Worm (Caenorhabditis elegans) whole organism, young adult: ENCODE measurements around the gene cysl-3.
A peak's percentile ranks its signal among the peaks of the same experiment; 100 is the strongest.

Experiments used
- B0035.1 ChIP-seq: sonication (generic microtip); optimal IDR thresholded peaks from 2 replicates; lab custom pipeline; 2016; ENCODE audit warnings: missing genetic modification characterization, mild to moderate bottlenecking, missing compliant biosample characterization, missing genotype, missing genetic modification reagents
- C17E4.6 ChIP-seq: fragments of 200-800 bp; sonication (Bioruptor generic); IDR thresholded peaks from 2 replicates; pipeline ENCODE4 v1.3.6; 2022; ENCODE audit warnings: missing genetic modification reagents, missing genetic modification characterization, missing compliant biosample characterization
- F57C9.4 ChIP-seq: sonication (generic microtip); optimal IDR thresholded peaks from 2 replicates; lab custom pipeline; 2017; ENCODE audit warnings: mild to moderate bottlenecking, missing genetic modification characterization, missing compliant biosample characterization
- K12H6.12 ChIP-seq: fragments of 200-800 bp; sonication (Bioruptor generic); optimal IDR thresholded peaks from 2 replicates; lab custom pipeline; 2018; ENCODE audit warnings: mild to moderate bottlenecking, missing genetic modification characterization, missing compliant biosample characterization
- T26A5.8 ChIP-seq: sonication (generic microtip); optimal IDR thresholded peaks from 2 replicates; lab custom pipeline; 2016; ENCODE audit warnings: missing genetic modification characterization, missing compliant biosample characterization
- Y53F4B.3 ChIP-seq: fragments of 200-800 bp; sonication (Bioruptor generic); IDR thresholded peaks from 2 replicates; pipeline ENCODE4 v1.3.6; 2022; ENCODE audit warnings: missing genetic modification reagents, missing genetic modification characterization, missing compliant biosample characterization
- ZK185.1 ChIP-seq: sonication (generic microtip); optimal IDR thresholded peaks from 2 replicates; lab custom pipeline; 2016; ENCODE audit warnings: mild to moderate bottlenecking, missing genetic modification characterization, missing compliant biosample characterization; ENCODE audit not compliant: poor library complexity, severe bottlenecking
- akir-1 ChIP-seq: fragments of 200-800 bp; sonication (Bioruptor generic); optimal IDR thresholded peaks from 2 replicates; lab custom pipeline; 2018; ENCODE audit warnings: mild to moderate bottlenecking, missing genetic modification characterization, moderate library complexity, missing compliant biosample characterization
- atf-7 ChIP-seq: sonication (generic microtip); optimal IDR thresholded peaks from 2 replicates; lab custom pipeline; 2017; ENCODE audit warnings: mild to moderate bottlenecking, missing genetic modification characterization, missing compliant biosample characterization
- athp-1 ChIP-seq: sonication (generic microtip); optimal IDR thresholded peaks from 2 replicates; lab custom pipeline; 2017; ENCODE audit warnings: mild to moderate bottlenecking, missing genetic modification characterization, missing compliant biosample characterization
- attf-3 ChIP-seq: fragments of 200-800 bp; sonication (Bioruptor generic); conservative IDR thresholded peaks from 2 replicates; pipeline ENCODE4 v1.3.6; 2022; ENCODE audit warnings: missing genetic modification reagents, missing genetic modification characterization, missing compliant biosample characterization
- bed-1 ChIP-seq: fragments of 200-800 bp; sonication (Bioruptor generic); IDR thresholded peaks from 2 replicates; pipeline ENCODE4 v1.3.6; 2022; ENCODE audit warnings: missing genetic modification reagents, missing genetic modification characterization, missing compliant biosample characterization
- ceh-40 ChIP-seq: fragments of 200-800 bp; sonication (Bioruptor generic); IDR thresholded peaks from 2 replicates; pipeline ENCODE4 v1.3.6; 2022; ENCODE audit warnings: missing genetic modification characterization, missing compliant biosample characterization
- ceh-79 ChIP-seq: sonication (generic microtip); optimal IDR thresholded peaks from 2 replicates; lab custom pipeline; 2017; ENCODE audit warnings: mild to moderate bottlenecking, missing genetic modification characterization, missing compliant biosample characterization
- chd-7 ChIP-seq: sonication (generic microtip); optimal IDR thresholded peaks from 2 replicates; lab custom pipeline; 2016; ENCODE audit warnings: mild to moderate bottlenecking, missing genetic modification characterization, moderate library complexity, missing compliant biosample characterization
- die-1 ChIP-seq: sonication (generic microtip); optimal IDR thresholded peaks from 2 replicates; lab custom pipeline; 2016; ENCODE audit warnings: missing genotype, mild to moderate bottlenecking, missing genetic modification characterization, missing compliant biosample characterization
- dox-1 ChIP-seq: fragments of 200-800 bp; sonication (Bioruptor generic); IDR thresholded peaks from 2 replicates; pipeline ENCODE4 v1.3.6; 2022; ENCODE audit warnings: missing genetic modification reagents, missing genetic modification characterization, missing compliant biosample characterization
- dpl-1 ChIP-seq: fragments of 150-350 bp; optimal IDR thresholded peaks from 2 replicates; lab custom pipeline; 2014; ENCODE audit warnings: missing biosample characterization, missing genetic modification reagents, missing genetic modification characterization
- efl-1 ChIP-seq: fragments of 150-350 bp; optimal IDR thresholded peaks from 2 replicates; lab custom pipeline; 2014; ENCODE audit warnings: missing biosample characterization, missing genetic modification reagents, missing genetic modification characterization
- egl-18 ChIP-seq: fragments of 200-800 bp; sonication (Bioruptor generic); IDR thresholded peaks from 2 replicates; pipeline ENCODE4 v1.3.6; 2022; ENCODE audit warnings: missing genetic modification reagents, missing genetic modification characterization, missing compliant biosample characterization
- hlh-12 ChIP-seq: sonication (generic microtip); optimal IDR thresholded peaks from 2 replicates; lab custom pipeline; 2016; ENCODE audit warnings: missing genetic modification characterization, missing compliant biosample characterization
- hmg-1.2 ChIP-seq: fragments of 200-800 bp; sonication (Bioruptor generic); IDR thresholded peaks from 2 replicates; pipeline ENCODE4 v1.3.6; 2022; ENCODE audit warnings: missing genetic modification reagents, missing genetic modification characterization, missing compliant biosample characterization
- let-607 ChIP-seq, 2 experiments: fragments of 200-800 bp in 1 of 2; sonication (Bioruptor generic) in 1 of 2; sonication (generic microtip) in 1 of 2; optimal IDR thresholded peaks; 2 replicates each; lab custom pipeline; 2016 to 2018; ENCODE audit warnings: mild to moderate bottlenecking in 2 of 2, missing compliant biosample characterization in 2 of 2, missing genetic modification characterization in 2 of 2, moderate library complexity in 2 of 2, missing genotype in 1 of 2
- lin-35 ChIP-seq, 3 experiments: fragments of 150-350 bp in 2 of 3; sonication (generic microtip) in 1 of 3; optimal IDR thresholded peaks; 2 replicates each; lab custom pipeline; 2014 to 2018; ENCODE audit warnings: missing biosample characterization in 3 of 3, missing genetic modification characterization in 3 of 3, missing genetic modification reagents in 3 of 3
- lin-40 ChIP-seq: sonication (generic microtip); optimal IDR thresholded peaks from 2 replicates; lab custom pipeline; 2016; ENCODE audit warnings: missing genetic modification characterization, mild to moderate bottlenecking, missing compliant biosample characterization, missing genotype, missing genetic modification reagents
- lin-54 ChIP-seq: fragments of 200-800 bp; sonication (Bioruptor generic); optimal IDR thresholded peaks from 2 replicates; lab custom pipeline; 2018; ENCODE audit warnings: mild to moderate bottlenecking, missing genetic modification characterization, missing compliant biosample characterization
- lsl-1 ChIP-seq: fragments of 200-800 bp; sonication (Bioruptor generic); optimal IDR thresholded peaks from 2 replicates; lab custom pipeline; 2018; ENCODE audit warnings: mild to moderate bottlenecking, missing genetic modification characterization, moderate library complexity, missing compliant biosample characterization
- madf-3 ChIP-seq: fragments of 200-800 bp; sonication (Bioruptor generic); IDR thresholded peaks from 2 replicates; pipeline ENCODE4 v1.3.6; 2022; ENCODE audit warnings: missing genetic modification reagents, missing genetic modification characterization, missing compliant biosample characterization
- madf-8 ChIP-seq: fragments of 200-800 bp; sonication (Bioruptor generic); conservative IDR thresholded peaks from 2 replicates; pipeline ENCODE4 v1.3.6; 2022; ENCODE audit warnings: missing genetic modification reagents, missing genetic modification characterization, missing compliant biosample characterization
- nfya-1 ChIP-seq: sonication (generic microtip); optimal IDR thresholded peaks from 2 replicates; lab custom pipeline; 2017; ENCODE audit warnings: antibody characterized with exemption, missing compliant biosample characterization, missing genetic modification characterization, borderline replicate concordance; ENCODE audit not compliant: insufficient read depth
- nfyb-1 ChIP-seq: fragments of 200-800 bp; sonication (Bioruptor generic); IDR thresholded peaks from 2 replicates; pipeline ENCODE4 v1.3.6; 2022; ENCODE audit warnings: missing genetic modification reagents, missing genetic modification characterization, missing compliant biosample characterization
- nhr-90 ChIP-seq: sonication (generic microtip); optimal IDR thresholded peaks from 2 replicates; lab custom pipeline; 2016; ENCODE audit warnings: missing genotype, mild to moderate bottlenecking, missing genetic modification characterization, missing compliant biosample characterization
- sdz-38 ChIP-seq: sonication (generic microtip); optimal IDR thresholded peaks from 2 replicates; lab custom pipeline; 2016; ENCODE audit warnings: missing genotype, missing genetic modification characterization, missing compliant biosample characterization
- snpc-3.4 ChIP-seq: sonication (generic microtip); optimal IDR thresholded peaks from 2 replicates; lab custom pipeline; 2017; ENCODE audit warnings: missing genetic modification characterization, mild to moderate bottlenecking, missing compliant biosample characterization, antibody characterized with exemption, moderate library complexity, missing genotype, missing genetic modification reagents
- snpc-4 ChIP-seq, 5 experiments: fragments of 150-350 bp in 1 of 5; sonication (generic microtip) in 4 of 5; optimal IDR thresholded peaks; 2 replicates each; lab custom pipeline; 2014 to 2018; ENCODE audit warnings: missing genetic modification characterization in 5 of 5, missing biosample characterization in 3 of 5, antibody characterized with exemption in 2 of 5, mild to moderate bottlenecking in 2 of 5, missing compliant biosample characterization in 2 of 5, missing genotype in 2 of 5, moderate library complexity in 2 of 5, missing genetic modification reagents in 1 of 5
- sptf-2 ChIP-seq: fragments of 200-800 bp; sonication (Bioruptor generic); optimal IDR thresholded peaks from 2 replicates; lab custom pipeline; 2018; ENCODE audit warnings: mild to moderate bottlenecking, missing genetic modification characterization, missing compliant biosample characterization
- tbp1 ChIP-seq: fragments of 200-800 bp; sonication (Bioruptor generic); optimal IDR thresholded peaks from 2 replicates; lab custom pipeline; 2018; ENCODE audit warnings: mild to moderate bottlenecking, missing genetic modification characterization, missing compliant biosample characterization
- tbx-9 ChIP-seq: sonication (generic microtip); optimal IDR thresholded peaks from 2 replicates; lab custom pipeline; 2016; ENCODE audit warnings: borderline replicate concordance, missing genetic modification characterization, inconsistent platforms, missing compliant biosample characterization
- zim-3 ChIP-seq: sonication (generic microtip); optimal IDR thresholded peaks from 2 replicates; lab custom pipeline; 2017; ENCODE audit warnings: mild to moderate bottlenecking, missing genetic modification characterization, moderate library complexity, missing compliant biosample characterization
- ztf-18 ChIP-seq: sonication (generic microtip); optimal IDR thresholded peaks from 2 replicates; lab custom pipeline; 2016; ENCODE audit warnings: missing genotype, mild to moderate bottlenecking, missing genetic modification characterization, missing compliant biosample characterization
- ztf-3 ChIP-seq: fragments of 200-800 bp; sonication (Bioruptor generic); optimal IDR thresholded peaks from 2 replicates; lab custom pipeline; 2018; ENCODE audit warnings: mild to moderate bottlenecking, missing genetic modification characterization, missing compliant biosample characterization
- ztf-6 ChIP-seq: fragments of 200-800 bp; sonication (Bioruptor generic); IDR thresholded peaks from 2 replicates; pipeline ENCODE4 v1.3.6; 2022; ENCODE audit warnings: missing genetic modification reagents, missing genetic modification characterization, missing compliant biosample characterization

The cysl-3 gene

DNA sequence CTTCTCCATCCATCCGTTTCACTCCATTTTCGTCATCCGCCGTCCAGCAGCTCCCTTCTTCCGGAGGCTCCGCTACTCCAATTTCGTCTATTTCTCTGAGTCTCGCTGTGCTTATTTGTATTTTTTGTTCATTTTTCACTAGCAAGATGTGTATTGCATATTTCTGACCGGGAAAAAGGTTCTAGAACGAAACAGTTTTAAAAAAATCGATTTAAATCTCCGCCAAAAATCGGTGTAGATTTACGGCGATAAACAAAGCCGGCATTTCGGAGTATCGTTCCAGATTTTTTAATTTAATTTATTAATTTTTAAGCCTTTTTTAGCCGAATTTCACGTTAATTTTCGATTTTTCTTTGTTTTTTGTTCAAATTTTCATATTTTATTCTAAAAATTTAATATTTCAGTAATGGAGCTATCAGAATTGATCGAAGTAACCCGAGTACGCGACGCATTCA is 32.7 kb downstream of the cysl-3 start, which contains the start of gene mtm-9:
mtm-9 (plus strand) TSS at position 405 of the 455 bp plus-strand sequence.
- peak in 1 of 3 experiments; percentile 58 for TF ChIP-seq lin-35 (GFP tag; optimal IDR thresholded peaks at IDR 0.05; lab: Kevin White, UChicago)
- no peak for TF ChIP-seq F57C9.4 (tag; lab: Kevin White, UChicago)
- no peak for TF ChIP-seq Y53F4B.3 (GFP tag; lab: Robert Waterston, UW)
- TF ChIP-seq lin-54 (GFP tag; lab: Kevin White, UChicago), result peak; percentile 82
- TF ChIP-seq efl-1 (GFP tag; lab: Kevin White, UChicago), result peak; percentile 57
- peak; percentile 39 for TF ChIP-seq dpl-1 (GFP tag; lab: Kevin White, UChicago)
- peak; percentile 91 for TF ChIP-seq attf-3

DNA sequence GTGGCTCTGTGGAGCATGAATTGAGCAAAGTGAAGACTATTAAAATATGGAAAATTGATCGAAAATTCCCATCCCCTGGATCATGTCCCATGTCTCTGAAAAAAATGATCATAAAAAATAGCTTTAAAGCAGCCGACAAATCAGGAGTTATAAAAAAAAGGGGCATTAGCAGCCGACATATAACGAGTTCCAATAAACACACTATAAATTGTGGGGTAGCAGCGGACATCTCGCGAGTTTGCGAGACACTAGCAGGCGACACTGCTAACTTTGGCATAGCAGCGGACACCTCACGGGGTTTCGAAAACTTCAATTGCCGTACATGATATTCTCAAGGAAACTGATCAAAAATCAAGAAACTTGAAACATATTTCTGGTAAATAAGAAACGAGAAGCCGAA is 36.6 kb downstream of the cysl-3 start, which contains the start of gene hpo-36:
hpo-36 (minus strand) TSS at position 101 of the 400 bp plus-strand sequence.
- no peak for TF ChIP-seq lin-40 (tag; lab: Kevin White, UChicago)
- no peak for TF ChIP-seq snpc-4 (GFP tag; optimal IDR thresholded peaks at IDR 0.05; lab: Kevin White, UChicago)
- peak in 2 of 4 experiments; percentile 9 to 29 for TF ChIP-seq snpc-4 (tag; optimal IDR thresholded peaks at IDR 0.05; lab: Kevin White, UChicago)
- TF ChIP-seq C17E4.6 (GFP tag; lab: Robert Waterston, UW), result no peak
- TF ChIP-seq ceh-40 (GFP tag; lab: Robert Waterston, UW), result no peak
- no peak for TF ChIP-seq snpc-3.4 (tag; lab: Kevin White, UChicago)
- no peak for TF ChIP-seq ceh-79 (tag; lab: Kevin White, UChicago)

ce11 chrV:3738409-3738808 is 37.5 kb downstream of the cysl-3 start:
- TF ChIP-seq zim-3 (tag; lab: Kevin White, UChicago) (no peak), chd-7 (tag; lab: Kevin White, UChicago) (no peak), ZK185.1 (tag; lab: Kevin White, UChicago) (no peak), nhr-90 (tag; lab: Kevin White, UChicago) (no peak), sptf-2 (no peak), let-607 (tag; optimal IDR thresholded peaks at IDR 0.05; lab: Kevin White, UChicago) (no peak), tbx-9 (no peak), bed-1 (GFP tag; lab: Robert Waterston, UW) (no peak), atf-7 (tag; lab: Kevin White, UChicago) (no peak), K12H6.12 (tag; lab: Kevin White, UChicago) (no peak), dox-1 (GFP tag; lab: Robert Waterston, UW) (no peak), ztf-18 (tag; lab: Kevin White, UChicago) (no peak), sdz-38 (no peak), snpc-3.4 (tag; lab: Kevin White, UChicago) (no peak)

DNA sequence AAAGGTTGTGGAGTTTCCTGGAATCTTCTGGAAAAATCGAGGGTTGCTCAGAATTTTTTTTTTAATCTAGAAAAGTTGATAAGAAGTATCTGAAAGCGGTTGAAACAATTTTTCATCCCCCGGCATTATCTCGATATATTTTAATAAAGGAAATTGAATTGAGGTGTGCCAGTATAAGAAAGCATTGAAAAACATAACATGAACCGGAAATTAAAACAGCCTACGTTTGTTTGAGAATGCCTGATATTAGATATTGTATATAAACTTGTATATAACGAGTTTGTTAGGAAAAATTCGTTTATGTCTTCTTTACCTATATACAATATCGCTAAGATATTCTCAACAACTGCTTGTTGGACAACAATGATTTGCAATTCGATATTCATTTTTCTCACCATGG is 51.2 kb downstream of the cysl-3 start, which contains the start of gene str-30:
str-30 (plus strand) TSS at position 301 of the 400 bp plus-strand sequence.
- TF ChIP-seq hlh-12 (tag; lab: Kevin White, UChicago), result no peak
- TF ChIP-seq ztf-3 (GFP tag; lab: Kevin White, UChicago), result no peak
- no peak for TF ChIP-seq B0035.1 (tag; lab: Kevin White, UChicago)
- TF ChIP-seq akir-1, result no peak
- TF ChIP-seq athp-1 (tag; lab: Kevin White, UChicago), result no peak
- no peak for TF ChIP-seq tbp1 (GFP tag; lab: Kevin White, UChicago)
- TF ChIP-seq egl-18 (GFP tag; lab: Robert Waterston, UW), result no peak
- TF ChIP-seq nfyb-1, result no peak
- no peak for TF ChIP-seq hmg-1.2 (GFP tag; lab: Robert Waterston, UW)
- TF ChIP-seq die-1, result no peak
- TF ChIP-seq ztf-6 (GFP tag; lab: Robert Waterston, UW), result no peak
- TF ChIP-seq lsl-1 (GFP tag; lab: Kevin White, UChicago), result no peak
- TF ChIP-seq nfya-1 (tag; lab: Kevin White, UChicago), result no peak
- TF ChIP-seq madf-3, result no peak
- TF ChIP-seq sdz-38, result no peak
- no peak for TF ChIP-seq dox-1 (GFP tag; lab: Robert Waterston, UW)
- TF ChIP-seq madf-8 (GFP tag; lab: Robert Waterston, UW), result no peak
- no peak for TF ChIP-seq T26A5.8 (tag; lab: Kevin White, UChicago)
